Fruit fly (Drosophila melanogaster) whole organism, embryonic: Measurements from ENCODE around the gene scyl.

Source experiments
- Abd-B ChIP-seq: fragments of 200-800 bp; sonication (Bioruptor generic); optimal IDR thresholded peaks from 2 replicates; lab custom pipeline; 2018; ENCODE audit warnings: missing biosample characterization, mild to moderate bottlenecking, missing genetic modification characterization, moderate library complexity
- Adf1 ChIP-seq: fragments of 200-800 bp; sonication (Bioruptor generic); IDR thresholded peaks from 2 replicates; pipeline ENCODE4 v1.3.6; 2022; ENCODE audit warnings: missing biosample characterization, missing genetic modification characterization
- Bteb2 ChIP-seq: fragments of 200-800 bp; sonication (Bioruptor generic); optimal IDR thresholded peaks from 2 replicates; lab custom pipeline; 2016; ENCODE audit warnings: missing biosample characterization, missing genetic modification characterization
- CG10979 ChIP-seq: fragments of 200-800 bp; sonication (Bioruptor generic); optimal IDR thresholded peaks from 2 replicates; lab custom pipeline; 2018; ENCODE audit warnings: missing biosample characterization, mild to moderate bottlenecking, missing genetic modification characterization, moderate library complexity
- CG11456 ChIP-seq: fragments of 200-800 bp; sonication (Bioruptor generic); IDR thresholded peaks from 3 replicates; pipeline ENCODE4 v1.3.6; 2022; ENCODE audit warnings: missing biosample characterization, missing genetic modification characterization
- CG12104 ChIP-seq: fragments of 200-800 bp; sonication (Bioruptor generic); optimal IDR thresholded peaks from 3 replicates; lab custom pipeline; 2016; ENCODE audit warnings: missing biosample characterization, missing genetic modification characterization
- CG12769 ChIP-seq: fragments of 200-800 bp; sonication (Bioruptor generic); optimal IDR thresholded peaks from 2 replicates; lab custom pipeline; 2019; ENCODE audit warnings: missing biosample characterization, mild to moderate bottlenecking, missing genetic modification characterization, moderate library complexity
- CG1529 ChIP-seq: fragments of 200-800 bp; sonication (Bioruptor generic); optimal IDR thresholded peaks from 3 replicates; lab custom pipeline; 2018; ENCODE audit warnings: missing biosample characterization, missing genetic modification characterization
- CG17328 ChIP-seq: fragments of 200-800 bp; sonication (Bioruptor generic); IDR thresholded peaks from 2 replicates; pipeline ENCODE4 v1.3.6; 2022; ENCODE audit warnings: missing biosample characterization, missing genetic modification characterization
- CG3065 ChIP-seq: fragments of 200-800 bp; sonication (Bioruptor generic); optimal IDR thresholded peaks from 2 replicates; lab custom pipeline; 2016; ENCODE audit warnings: missing biosample characterization, missing genetic modification characterization
- CG3847 ChIP-seq: fragments of 200-800 bp; sonication (Bioruptor generic); IDR thresholded peaks from 2 replicates; pipeline ENCODE4 v1.3.6; 2022; ENCODE audit warnings: missing biosample characterization, missing genetic modification characterization
- CG6175 ChIP-seq: fragments of 200-800 bp; sonication (Bioruptor generic); IDR thresholded peaks from 3 replicates; pipeline ENCODE4 v1.3.6; 2022; ENCODE audit warnings: missing biosample characterization, missing genetic modification characterization
- CG6272 ChIP-seq: fragments of 200-800 bp; sonication (Bioruptor generic); IDR thresholded peaks from 2 replicates; pipeline ENCODE4 v1.3.6; 2022; ENCODE audit warnings: missing biosample characterization, missing genetic modification characterization
- CG6791 ChIP-seq: fragments of 200-800 bp; sonication (Bioruptor generic); IDR thresholded peaks from 3 replicates; pipeline ENCODE4 v1.3.6; 2022; ENCODE audit warnings: missing biosample characterization, missing genetic modification characterization; ENCODE audit not compliant: partially characterized antibody
- CG7963 ChIP-seq: fragments of 200-800 bp; sonication (Bioruptor generic); IDR thresholded peaks from 3 replicates; pipeline ENCODE4 v1.3.6; 2022; ENCODE audit warnings: missing biosample characterization, missing genetic modification characterization; ENCODE audit not compliant: partially characterized antibody
- Dbx ChIP-seq: fragments of 200-800 bp; sonication (Bioruptor generic); IDR thresholded peaks from 3 replicates; pipeline ENCODE4 v1.3.6; 2022; ENCODE audit warnings: missing biosample characterization, missing genetic modification characterization
- Dek ChIP-seq: fragments of 200-800 bp; sonication (Bioruptor generic); optimal IDR thresholded peaks from 3 replicates; lab custom pipeline; 2019; ENCODE audit warnings: missing biosample characterization, mild to moderate bottlenecking, missing genetic modification characterization, moderate library complexity
- Dfd ChIP-seq, 2 experiments: fragments of >200 bp; optimal IDR thresholded peaks; 2 replicates each; lab custom pipeline; 2017; ENCODE audit warnings: missing biosample characterization in 2 of 2, missing genetic modification characterization in 2 of 2
- Dip3 ChIP-seq: fragments of 200-800 bp; sonication (Bioruptor generic); optimal IDR thresholded peaks from 3 replicates; lab custom pipeline; 2016; ENCODE audit warnings: missing biosample characterization, missing genetic modification characterization
- Doc3 ChIP-seq: fragments of 200-800 bp; sonication (Bioruptor generic); IDR thresholded peaks from 3 replicates; pipeline ENCODE4 v1.3.6; 2022; ENCODE audit warnings: missing biosample characterization, missing genetic modification characterization; ENCODE audit not compliant: partially characterized antibody
- Fer3 ChIP-seq: fragments of 200-800 bp; sonication (Bioruptor generic); optimal IDR thresholded peaks from 2 replicates; lab custom pipeline; 2018; ENCODE audit warnings: missing biosample characterization, mild to moderate bottlenecking, missing genetic modification characterization, moderate library complexity
- H15 ChIP-seq: fragments of 200-800 bp; sonication (Bioruptor generic); IDR thresholded peaks from 3 replicates; pipeline ENCODE4 v1.3.6; 2022; ENCODE audit warnings: missing biosample characterization, missing genetic modification characterization
- Jarid2 ChIP-seq: fragments of 200-800 bp; sonication (Bioruptor generic); optimal IDR thresholded peaks from 3 replicates; lab custom pipeline; 2017; ENCODE audit warnings: mild to moderate bottlenecking, missing biosample characterization, missing genetic modification reagents, missing genetic modification characterization
- MBD-R2 ChIP-seq: fragments of 200-800 bp; sonication (Bioruptor generic); IDR thresholded peaks from 2 replicates; pipeline ENCODE4 v1.3.6; 2022; ENCODE audit warnings: missing biosample characterization, missing genetic modification characterization
- Med ChIP-seq: fragments of 200-800 bp; sonication (Bioruptor generic); peaks from one replicate; lab custom pipeline; 2016; ENCODE audit warnings: missing biosample characterization, missing genetic modification characterization, mild to moderate bottlenecking, inconsistent platforms, moderate library complexity
- NFAT ChIP-seq: fragments of 200-800 bp; sonication (Bioruptor generic); IDR thresholded peaks from 2 replicates; pipeline ENCODE4 v1.3.6; 2022; ENCODE audit warnings: missing biosample characterization, missing genetic modification characterization
- Pdp1 ChIP-seq, 2 experiments: fragments of 200-800 bp; sonication (Bioruptor generic); optimal IDR thresholded peaks; 3 replicates each; lab custom pipeline; 2016; ENCODE audit warnings: missing biosample characterization in 2 of 2, missing genetic modification characterization in 2 of 2, mild to moderate bottlenecking in 1 of 2, moderate library complexity in 1 of 2
- Rfx ChIP-seq: fragments of 200-800 bp; sonication (Bioruptor generic); IDR thresholded peaks from 2 replicates; pipeline ENCODE4 v1.3.6; 2022; ENCODE audit warnings: missing biosample characterization, missing genetic modification characterization
- Sox100B ChIP-seq: fragments of 200-800 bp; sonication (Bioruptor generic); optimal IDR thresholded peaks from 3 replicates; lab custom pipeline; 2018; ENCODE audit warnings: missing biosample characterization, mild to moderate bottlenecking, missing genetic modification characterization
- Sox102F ChIP-seq: fragments of 200-800 bp; sonication (Bioruptor generic); optimal IDR thresholded peaks from 2 replicates; lab custom pipeline; 2018; ENCODE audit warnings: missing biosample characterization, mild to moderate bottlenecking, missing genetic modification characterization, moderate library complexity
- TFAM ChIP-seq: fragments of 200-800 bp; sonication (Bioruptor generic); optimal IDR thresholded peaks from 2 replicates; lab custom pipeline; 2017; ENCODE audit warnings: missing biosample characterization, missing genetic modification characterization, inconsistent platforms
- bcd ChIP-seq: fragments of 200-800 bp; sonication (Bioruptor generic); optimal IDR thresholded peaks from 2 replicates; lab custom pipeline; 2017; ENCODE audit warnings: missing biosample characterization, mild to moderate bottlenecking, missing genetic modification characterization
- cg ChIP-seq: fragments of 200-800 bp; sonication (Bioruptor generic); optimal IDR thresholded peaks from 3 replicates; lab custom pipeline; 2019; ENCODE audit warnings: missing biosample characterization, mild to moderate bottlenecking, missing genetic modification characterization, moderate library complexity
- chm ChIP-seq: fragments of 200-800 bp; sonication (Bioruptor generic); IDR thresholded peaks from 2 replicates; pipeline ENCODE4 v1.3.6; 2022; ENCODE audit warnings: missing biosample characterization, missing genetic modification characterization
- ci ChIP-seq: fragments of 200-800 bp; sonication (Bioruptor generic); IDR thresholded peaks from 3 replicates; pipeline ENCODE4 v1.3.6; 2022; ENCODE audit warnings: missing biosample characterization, missing genetic modification characterization
- eve ChIP-seq, 2 experiments: fragments of >200 bp; optimal IDR thresholded peaks; 2 replicates each; lab custom pipeline; 2017; ENCODE audit warnings: missing biosample characterization in 2 of 2, missing genetic modification characterization in 2 of 2
- gem ChIP-seq: fragments of 200-800 bp; sonication (Bioruptor generic); optimal IDR thresholded peaks from 2 replicates; lab custom pipeline; 2019; ENCODE audit warnings: missing biosample characterization, mild to moderate bottlenecking, missing genetic modification characterization, moderate library complexity
- grau ChIP-seq: fragments of 200-800 bp; optimal IDR thresholded peaks from 3 replicates; lab custom pipeline; 2019; ENCODE audit warnings: missing biosample characterization, mild to moderate bottlenecking, missing genetic modification characterization, moderate library complexity
- h ChIP-seq: fragments of >200 bp; optimal IDR thresholded peaks from 2 replicates; lab custom pipeline; 2017
- knrl ChIP-seq: fragments of 200-800 bp; sonication (Bioruptor generic); IDR thresholded peaks from 3 replicates; pipeline ENCODE4 v1.3.6; 2022; ENCODE audit warnings: missing biosample characterization, missing genetic modification characterization; ENCODE audit not compliant: partially characterized antibody
- otp ChIP-seq: fragments of 200-800 bp; sonication (Bioruptor generic); IDR thresholded peaks from 3 replicates; pipeline ENCODE4, ENCODE4 v1.3.6; 2022; ENCODE audit warnings: missing biosample characterization, missing genetic modification characterization
- pita ChIP-seq: fragments of 200-800 bp; sonication (Bioruptor generic); optimal IDR thresholded peaks from 2 replicates; lab custom pipeline; 2017; ENCODE audit warnings: missing biosample characterization, mild to moderate bottlenecking, missing genetic modification characterization
- pros ChIP-seq: fragments of 200-800 bp; sonication (Bioruptor generic); optimal IDR thresholded peaks from 3 replicates; lab custom pipeline; 2019; ENCODE audit warnings: missing biosample characterization, mild to moderate bottlenecking, missing genetic modification characterization, moderate library complexity
- sd ChIP-seq: fragments of 200-800 bp; sonication (Bioruptor generic); optimal IDR thresholded peaks from 3 replicates; lab custom pipeline; 2018; ENCODE audit warnings: missing biosample characterization, mild to moderate bottlenecking, missing genetic modification characterization, moderate library complexity
- sisA ChIP-seq: fragments of 200-800 bp; sonication (Bioruptor generic); IDR thresholded peaks from 2 replicates; pipeline ENCODE4 v1.3.6; 2022; ENCODE audit warnings: missing biosample characterization, missing genetic modification characterization
- tgo ChIP-seq: fragments of 200-800 bp; sonication (Bioruptor generic); IDR thresholded peaks from 3 replicates; pipeline ENCODE4 v1.3.6; 2022; ENCODE audit warnings: missing biosample characterization, missing genetic modification characterization
- ttk ChIP-seq: fragments of 200-800 bp; sonication (Bioruptor generic); IDR thresholded peaks from 2 replicates; pipeline ENCODE4 v2.1.2; 2022; ENCODE audit warnings: missing biosample characterization, missing genetic modification characterization
- usp ChIP-seq: fragments of >200 bp; optimal IDR thresholded peaks from 2 replicates; lab custom pipeline; 2017; ENCODE audit warnings: missing biosample characterization, missing genetic modification characterization

scyl gene

DNA sequence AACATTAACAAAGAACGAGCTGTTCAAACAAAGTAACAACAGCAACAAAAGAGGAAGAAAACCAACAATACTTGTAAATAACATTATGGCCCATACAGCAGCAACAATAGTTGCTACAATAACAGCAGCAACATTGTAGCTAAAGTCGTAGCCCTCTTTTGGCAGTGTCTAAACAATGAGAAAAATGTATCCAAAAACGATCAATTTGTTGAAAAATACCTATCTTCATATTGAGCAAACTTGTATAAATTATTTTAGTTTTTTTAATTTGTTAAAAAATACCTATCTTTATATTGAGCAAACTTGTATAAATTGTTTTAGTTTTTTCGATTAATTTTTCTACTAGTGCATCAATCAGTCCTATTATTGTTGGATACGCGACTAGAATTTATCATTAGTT is 33.0 kb downstream of the scyl start (continued):
- TF ChIP-seq Abd-B (GFP tag; lab: Kevin White, UChicago) = no peak
- TF ChIP-seq Doc3 (GFP tag; lab: Robert Waterston, UW) = no peak
- no peak for TF ChIP-seq knrl (GFP tag; lab: Robert Waterston, UW)
- TF ChIP-seq h = no peak
- TF ChIP-seq Fer3 (tag; lab: Kevin White, UChicago) = peak; percentile 69
- no peak for TF ChIP-seq usp (GFP tag; lab: Kevin White, UChicago)
- TF ChIP-seq Dfd (GFP tag; optimal IDR thresholded peaks at IDR 0.05; lab: Kevin White, UChicago) = no peak
- peak; percentile 40 for TF ChIP-seq Sox100B (GFP tag; lab: Kevin White, UChicago)
- TF ChIP-seq CG10979 (tag; lab: Kevin White, UChicago) = peak; percentile 72
- no peak for TF ChIP-seq CG3065
- TF ChIP-seq TFAM (GFP tag; lab: Kevin White, UChicago) = no peak
- no peak; the same call in 1 of the 2 replicates for TF ChIP-seq sisA

DNA sequence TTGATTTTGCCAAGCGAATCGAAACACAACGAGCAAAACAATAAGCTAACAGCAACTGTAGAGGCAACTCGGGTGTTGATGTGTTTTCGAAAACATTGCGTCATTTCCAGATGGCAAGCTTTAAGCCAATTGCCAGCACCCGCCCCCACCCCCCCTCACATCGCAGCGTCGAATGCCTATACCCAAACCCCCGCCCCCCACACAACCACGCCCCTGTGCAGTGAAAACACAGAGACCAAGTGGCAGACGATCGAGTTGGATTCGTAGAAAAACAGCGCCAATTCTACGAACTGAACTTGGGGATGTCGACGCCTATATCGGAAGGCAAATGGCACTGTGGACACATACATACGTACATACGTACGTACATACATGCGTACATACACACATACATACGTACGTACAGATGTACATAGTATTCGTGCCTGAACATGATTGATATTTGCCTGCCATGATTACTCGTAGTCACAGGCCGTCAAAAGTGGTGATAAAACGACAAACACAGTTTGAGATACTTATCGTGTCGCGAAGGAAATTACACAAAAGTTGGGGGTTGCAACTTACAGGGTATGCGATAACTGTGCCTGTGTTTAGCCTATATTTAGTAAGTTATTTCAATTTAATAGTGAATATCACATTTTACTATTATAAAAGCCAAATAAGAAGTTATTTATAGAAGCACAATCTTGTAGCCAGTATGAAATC is 33.6 kb downstream of the scyl start:
- TF ChIP-seq tgo (GFP tag; lab: Robert Waterston, UW) (0 out of 3 replicates have a peak, but pooled peaks have one; percentile 12), Med (GFP tag; lab: Kevin White, UChicago) (peak; percentile 62), CG12104 (GFP tag; lab: Kevin White, UChicago) (no peak), CG6791 (GFP tag; lab: Robert Waterston, UW) (peak; percentile 72; the same call in 2 of the 3 replicates), ttk (GFP tag; lab: Robert Waterston, UW) (0 out of 2 replicates have a peak, but pooled peaks have one; percentile 5), H15 (no peak), Adf1 (GFP tag; lab: Robert Waterston, UW) (peak; percentile 22; the same call in 1 of the 2 replicates), bcd (GFP tag; lab: Kevin White, UChicago) (no peak), Bteb2 (no peak), pros (peak; percentile 18), NFAT (peak; percentile 47; the same call in 1 of the 2 replicates), CG1529 (GFP tag; lab: Kevin White, UChicago) (no peak), CG12769 (tag; lab: Kevin White, UChicago) (peak; percentile 82), CG7963 (GFP tag; lab: Robert Waterston, UW) (peak; percentile 65), grau (tag; lab: Kevin White, UChicago) (no peak), otp (no peak), CG6272 (GFP tag; lab: Robert Waterston, UW) (peak; percentile 30; the same call in 1 of the 2 replicates), ci (GFP tag; lab: Robert Waterston, UW) (0 out of 3 replicates have a peak, but pooled peaks have one; percentile 15), MBD-R2 (GFP tag; lab: Robert Waterston, UW) (no peak), Dbx (GFP tag; lab: Robert Waterston, UW) (peak; percentile 55; the same call in 1 of the 3 replicates), Dip3 (GFP tag; lab: Kevin White, UChicago) (no peak), Pdp1 (GFP tag; optimal IDR thresholded peaks at IDR 0.05; lab: Kevin White, UChicago) (no peak), CG3847 (GFP tag; lab: Robert Waterston, UW) (peak; percentile 30; the same call in 1 of the 2 replicates), sd (tag; lab: Kevin White, UChicago) (peak; percentile 87), CG17328 (GFP tag; lab: Robert Waterston, UW) (no peak), Dek (tag; lab: Kevin White, UChicago) (peak; percentile 24), cg (GFP tag; lab: Kevin White, UChicago) (peak; percentile 32), gem (tag; lab: Kevin White, UChicago) (no peak), CG6175 (GFP tag; lab: Robert Waterston, UW) (peak; percentile 93), Jarid2 (GFP tag; lab: Kevin White, UChicago) (no peak), pita (no peak), Rfx (GFP tag; lab: Robert Waterston, UW) (peak; percentile 30; the same call in 1 of the 2 replicates), chm (GFP tag; lab: Robert Waterston, UW) (0 out of 2 replicates have a peak, but pooled peaks have one; percentile 41), eve (GFP tag; optimal IDR thresholded peaks at IDR 0.05; lab: Kevin White, UChicago) (peak in 1 of 2 experiments; percentile 38), Sox102F (GFP tag; lab: Kevin White, UChicago) (no peak), CG11456 (GFP tag; lab: Robert Waterston, UW) (peak; percentile 47; the same call in 1 of the 3 replicates)
